Worm (Caenorhabditis elegans): ENCODE data around the gene chil-19.

Gene chil-19

DNA sequence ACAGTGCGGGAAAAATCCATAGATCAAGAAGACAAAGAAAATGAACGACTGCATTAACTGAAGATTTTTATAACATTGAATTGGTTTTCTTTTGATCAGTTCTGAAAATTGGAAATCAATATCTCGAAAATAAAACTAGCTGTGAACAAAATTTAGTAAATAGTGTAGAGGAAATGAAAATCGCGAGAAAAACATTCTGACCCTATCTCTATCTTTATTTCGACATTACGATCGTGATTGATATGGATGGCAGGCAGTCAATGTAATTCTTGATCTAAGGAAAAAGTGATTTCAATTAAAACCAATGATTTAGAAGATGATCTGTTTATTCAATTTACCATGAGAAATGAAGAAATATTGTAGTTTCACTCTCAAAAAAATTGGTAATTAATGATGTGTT, 18.2 kb downstream of the chil-19 start, which contains the start of gene kin-16:
kin-16 (minus strand) TSS at position 101 of the 400 bp plus-strand sequence.
- TF ChIP-seq ceh-22 (tag; optimal IDR thresholded peaks at IDR 0.05) (no peak), C38D4.7 (GFP tag; optimal IDR thresholded peaks at IDR 0.05) (no peak), madf-2 (tag; optimal IDR thresholded peaks at IDR 0.05) (no peak), pros-1 (tag; optimal IDR thresholded peaks at IDR 0.05) (no peak), hlh-13 (GFP tag; optimal IDR thresholded peaks at IDR 0.05) (no peak), ceh-30 (tag; optimal IDR thresholded peaks at IDR 0.05) (no peak), pha-2 (tag; optimal IDR thresholded peaks at IDR 0.05) (no peak), ceh-19 (GFP tag; optimal IDR thresholded peaks at IDR 0.05) (no peak), lim-6 (tag; optimal IDR thresholded peaks at IDR 0.05) (no peak), pag-3 (tag; optimal IDR thresholded peaks at IDR 0.05; ENCODE audit: borderline replicate concordance) (no peak), Y22D7AL.16 (tag; optimal IDR thresholded peaks at IDR 0.05) (no peak), ets-4 (tag; optimal IDR thresholded peaks at IDR 0.05) (no peak), hlh-6 (tag; optimal IDR thresholded peaks at IDR 0.05) (no peak), hlh-30 (tag; optimal IDR thresholded peaks at IDR 0.05; ENCODE audit: insufficient read depth) (no peak), pat-9 (tag; optimal IDR thresholded peaks at IDR 0.05) (no peak), gmeb-2 (tag; optimal IDR thresholded peaks at IDR 0.05) (no peak), ceh-24 (tag; optimal IDR thresholded peaks at IDR 0.05) (no peak), ama-1 (optimal IDR thresholded peaks at IDR 0.05) (no peak), che-1 (tag; optimal IDR thresholded peaks at IDR 0.05) (no peak), unc-42 (tag; optimal IDR thresholded peaks at IDR 0.05) (no peak)

DNA sequence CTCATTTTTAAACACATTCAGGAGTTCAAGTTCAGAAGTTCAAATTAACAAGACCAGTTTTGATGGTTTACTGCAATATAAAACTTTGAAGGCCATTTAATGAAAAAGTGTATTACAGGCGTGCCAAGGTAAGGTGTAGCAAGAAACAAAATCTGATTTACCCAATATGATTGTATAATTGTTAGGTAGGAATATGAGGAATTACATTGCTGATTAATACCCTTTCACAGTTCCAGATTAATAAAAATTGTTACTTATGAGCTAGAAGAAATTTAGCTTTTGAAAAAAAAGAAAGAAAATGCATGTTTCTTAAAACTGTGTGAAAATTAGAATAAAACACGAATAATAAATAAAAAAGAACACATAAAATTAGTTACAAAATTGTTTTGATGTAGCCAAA, 20.6 kb downstream of the chil-19 start, which contains the start of gene kin-15:
kin-15 (minus strand) TSS at position 101 of the 400 bp plus-strand sequence.
- TF ChIP-seq nfya-1 (tag; optimal IDR thresholded peaks at IDR 0.05) (no peak), nhr-232 (tag; optimal IDR thresholded peaks at IDR 0.05) (no peak), fkh-10 (GFP tag; optimal IDR thresholded peaks at IDR 0.05) (no peak)

DNA sequence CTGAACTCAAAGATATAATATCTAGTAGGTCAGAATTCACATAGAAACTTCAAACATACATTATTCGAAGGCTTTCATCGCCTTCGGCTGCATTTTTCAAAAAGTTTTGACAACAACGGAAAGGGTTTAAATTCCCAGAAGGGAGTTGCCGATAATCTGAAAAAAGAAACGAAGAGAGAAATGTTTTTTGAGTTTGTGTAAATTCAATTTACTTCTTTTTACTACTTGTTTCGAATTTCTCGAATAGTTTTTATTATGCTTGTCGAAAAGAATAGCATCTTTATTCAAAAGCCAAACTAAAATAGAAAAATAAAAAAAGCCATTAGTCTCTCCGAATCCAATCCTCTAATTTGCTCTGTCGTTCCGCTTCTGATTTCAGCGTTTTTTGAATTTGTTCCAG, 23.1 kb downstream of the chil-19 start:
- TF ChIP-seq pat-9 (tag; optimal IDR thresholded peaks at IDR 0.05), result no peak
- no peak for TF ChIP-seq F13H6.1 (tag; optimal IDR thresholded peaks at IDR 0.05)
- TF ChIP-seq unc-3 (GFP tag; conservative IDR thresholded peaks at IDR 0.05), result no peak
- no peak for TF ChIP-seq unc-3 (tag; optimal IDR thresholded peaks at IDR 0.05)
- no peak for TF ChIP-seq ceh-18 (tag; optimal IDR thresholded peaks at IDR 0.05)
- no peak for TF ChIP-seq hlh-30 (tag; optimal IDR thresholded peaks at IDR 0.05; ENCODE audit: insufficient read depth)
- no peak for TF ChIP-seq ets-4 (tag; optimal IDR thresholded peaks at IDR 0.05)
- no peak for TF ChIP-seq lim-6 (tag; optimal IDR thresholded peaks at IDR 0.05)
- no peak for TF ChIP-seq rnt-1 (tag; optimal IDR thresholded peaks at IDR 0.05)
- TF ChIP-seq pag-3 (tag; optimal IDR thresholded peaks at IDR 0.05; ENCODE audit: borderline replicate concordance), result no peak
- no peak for TF ChIP-seq elt-2 (tag; optimal IDR thresholded peaks at IDR 0.05)
- TF ChIP-seq npax-4 (tag; optimal IDR thresholded peaks at IDR 0.05), result no peak
- TF ChIP-seq ama-1 (optimal IDR thresholded peaks at IDR 0.05), result no peak

DNA sequence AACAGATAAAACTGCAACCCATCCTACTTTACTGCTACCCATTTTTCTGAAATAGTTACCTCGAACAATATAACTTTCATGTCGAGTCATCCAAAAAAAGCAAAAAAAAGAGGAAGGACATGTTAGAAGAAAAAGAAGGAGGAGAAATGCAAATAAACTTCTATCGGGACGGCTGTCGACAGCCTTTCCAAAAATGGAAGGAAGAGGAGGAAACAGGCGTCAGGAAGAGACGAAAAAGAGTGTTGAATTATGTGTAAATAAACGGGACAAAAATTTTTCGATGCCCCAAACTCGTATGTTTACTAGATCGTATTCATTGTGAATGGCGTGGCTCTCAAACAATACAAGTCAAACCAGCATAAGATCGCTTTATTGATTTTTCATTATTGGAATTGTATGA, 26.6 kb downstream of the chil-19 start, which contains the start of gene M176.5:
M176.5 (minus strand) TSS at position 101 of the 400 bp plus-strand sequence.
- TF ChIP-seq syd-9 (tag; optimal IDR thresholded peaks at IDR 0.05) (no peak), K09A11.1 (tag; optimal IDR thresholded peaks at IDR 0.05; ENCODE audit: insufficient read depth) (no peak), K02D7.2 (tag; optimal IDR thresholded peaks at IDR 0.05) (no peak), fax-1 (tag; optimal IDR thresholded peaks at IDR 0.05) (no peak), unc-42 (tag; optimal IDR thresholded peaks at IDR 0.05) (no peak), pha-2 (tag; optimal IDR thresholded peaks at IDR 0.05) (no peak), ztf-16 (tag; optimal IDR thresholded peaks at IDR 0.05) (no peak), ets-4 (tag; optimal IDR thresholded peaks at IDR 0.05) (no peak), unc-86 (tag; optimal IDR thresholded peaks at IDR 0.05) (no peak), fkh-6 (tag; optimal IDR thresholded peaks at IDR 0.05) (no peak), pha-4 (tag; optimal IDR thresholded peaks at IDR 0.05) (no peak), pag-3 (tag; optimal IDR thresholded peaks at IDR 0.05; ENCODE audit: borderline replicate concordance) (no peak), ceh-6 (GFP tag; optimal IDR thresholded peaks at IDR 0.05) (no peak), lin-11 (tag; optimal IDR thresholded peaks at IDR 0.05) (no peak), unc-3 (GFP tag; conservative IDR thresholded peaks at IDR 0.05) (no peak), unc-3 (tag; optimal IDR thresholded peaks at IDR 0.05) (no peak), ceh-2 (tag; optimal IDR thresholded peaks at IDR 0.05) (no peak)

Measured in whole organism, late embryonic.